Fruit fly (Drosophila melanogaster): ENCODE results near the gene CtsB.

Gene CtsB

DNA sequence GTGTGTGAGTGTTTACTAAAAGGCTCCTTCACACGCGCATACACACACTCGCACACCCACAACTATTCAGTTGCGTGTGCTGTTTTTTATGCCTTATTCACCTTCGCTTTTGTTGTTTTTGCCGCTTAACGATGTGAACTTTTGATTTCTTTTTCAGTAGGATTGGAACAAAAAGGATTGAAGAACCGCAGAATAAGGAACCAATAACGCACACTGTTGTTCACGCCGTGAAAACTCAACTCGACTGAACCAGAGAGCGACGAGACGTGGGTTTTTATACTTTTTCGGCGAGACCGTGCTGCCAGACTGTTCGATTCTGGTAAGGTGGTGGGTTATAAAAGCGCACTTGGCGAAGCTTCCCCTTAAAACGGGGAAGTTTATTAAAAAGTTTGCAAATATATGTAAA lies 26.8 kb downstream of the CtsB start, which contains the start of gene Pdcd4:
Gene Pdcd4 (minus strand): TSS at position 255 of the 406 bp plus-strand sequence.
- no peak for TF ChIP-seq lola (GFP tag; optimal IDR thresholded peaks at IDR 0.05)
- TF ChIP-seq Hnf4 (GFP tag; optimal IDR thresholded peaks at IDR 0.05): no peak
- TF ChIP-seq Rel (GFP tag; optimal IDR thresholded peaks at IDR 0.05): no peak
- peak; percentile 97 for TF ChIP-seq Rel (tag; optimal IDR thresholded peaks at IDR 0.05)
- no peak for TF ChIP-seq sage (GFP tag; optimal IDR thresholded peaks at IDR 0.05)
- TF ChIP-seq Dif (GFP tag; optimal IDR thresholded peaks at IDR 0.05; ENCODE audit: partially characterized antibody): peak; percentile 8
- TF ChIP-seq br (GFP tag; optimal IDR thresholded peaks at IDR 0.05): peak; percentile 31
- TF ChIP-seq dmrt93B (GFP tag; optimal IDR thresholded peaks at IDR 0.05): no peak
- TF ChIP-seq jim (GFP tag; optimal IDR thresholded peaks at IDR 0.05): no peak
- TF ChIP-seq dsf (GFP tag; optimal IDR thresholded peaks at IDR 0.05; ENCODE audit: borderline replicate concordance): no peak
- TF ChIP-seq CrebA (GFP tag; optimal IDR thresholded peaks at IDR 0.05; ENCODE audit: borderline replicate concordance): no peak
- no peak for TF ChIP-seq Abd-B (GFP tag; optimal IDR thresholded peaks at IDR 0.05)
- peak; percentile 11 for TF ChIP-seq h (GFP tag; optimal IDR thresholded peaks at IDR 0.05)
- TF ChIP-seq Jra (GFP tag; optimal IDR thresholded peaks at IDR 0.05): no peak
- TF ChIP-seq rgr (GFP tag; optimal IDR thresholded peaks at IDR 0.05): peak; percentile 15
- TF ChIP-seq Sp1 (GFP tag; optimal IDR thresholded peaks at IDR 0.05): peak; percentile 45
- no peak for TF ChIP-seq Dfd (GFP tag; optimal IDR thresholded peaks at IDR 0.05)
- TF ChIP-seq HLH106 (tag; optimal IDR thresholded peaks at IDR 0.05): no peak
- no peak for TF ChIP-seq pan (optimal IDR thresholded peaks at IDR 0.05)
- TF ChIP-seq foxo (GFP tag; optimal IDR thresholded peaks at IDR 0.05): no peak
- no peak for TF ChIP-seq CG9705 (GFP tag; optimal IDR thresholded peaks at IDR 0.05)
- TF ChIP-seq sv (GFP tag; optimal IDR thresholded peaks at IDR 0.05): no peak
- peak; percentile 10 for TF ChIP-seq fru (GFP tag; optimal IDR thresholded peaks at IDR 0.05)
- no peak for TF ChIP-seq usp (GFP tag; optimal IDR thresholded peaks at IDR 0.05)
- no peak for TF ChIP-seq woc (GFP tag; optimal IDR thresholded peaks at IDR 0.05)

DNA sequence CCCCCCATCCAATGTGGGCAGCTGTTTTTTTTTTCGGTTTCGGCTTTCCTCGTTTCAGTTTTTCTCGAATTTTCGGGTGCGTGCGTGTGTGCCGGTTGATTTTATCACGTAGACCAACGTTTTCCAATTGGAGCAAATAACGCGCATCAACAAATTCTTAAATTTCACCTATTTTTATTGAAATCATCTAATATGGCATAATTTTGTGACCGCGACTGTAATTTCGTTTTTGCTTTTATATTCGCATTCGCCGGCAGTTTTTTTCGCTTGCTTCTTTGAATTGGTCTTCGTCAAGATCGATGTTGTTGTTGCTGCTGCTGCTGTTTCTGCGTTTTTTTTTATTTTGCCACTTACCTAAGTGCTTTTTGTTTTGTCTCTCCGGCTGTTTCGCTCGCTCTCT lies 27.5 kb downstream of the CtsB start:
- TF ChIP-seq foxo (GFP tag; optimal IDR thresholded peaks at IDR 0.05): peak in 1 of 2 experiments; percentile 64
- TF ChIP-seq psq (GFP tag; optimal IDR thresholded peaks at IDR 0.05): peak; percentile 95
- peak; percentile 25 for TF ChIP-seq Rel (GFP tag; optimal IDR thresholded peaks at IDR 0.05)
- TF ChIP-seq Rel (tag; optimal IDR thresholded peaks at IDR 0.05): no peak
- peak; percentile 55 for TF ChIP-seq rgr (GFP tag; optimal IDR thresholded peaks at IDR 0.05)
- peak; percentile 46 for TF ChIP-seq ey (GFP tag; optimal IDR thresholded peaks at IDR 0.05)
- TF ChIP-seq GATAd (GFP tag; optimal IDR thresholded peaks at IDR 0.05): no peak
- TF ChIP-seq Hnf4 (GFP tag; optimal IDR thresholded peaks at IDR 0.05): peak; percentile 34
- TF ChIP-seq fru (GFP tag; optimal IDR thresholded peaks at IDR 0.05): peak; percentile 38
- peak; percentile 46 for TF ChIP-seq OdsH (GFP tag; optimal IDR thresholded peaks at IDR 0.05)
- TF ChIP-seq br (GFP tag; optimal IDR thresholded peaks at IDR 0.05): peak; percentile 38
- peak; percentile 3 for TF ChIP-seq CG32264 (GFP tag; optimal IDR thresholded peaks at IDR 0.05)
- TF ChIP-seq sage (GFP tag; optimal IDR thresholded peaks at IDR 0.05): peak; percentile 46
- no peak for TF ChIP-seq Vsx2 (GFP tag; optimal IDR thresholded peaks at IDR 0.05; ENCODE audit: partially characterized antibody)
- TF ChIP-seq Dif (GFP tag; optimal IDR thresholded peaks at IDR 0.05; ENCODE audit: partially characterized antibody): no peak
- TF ChIP-seq h (GFP tag; optimal IDR thresholded peaks at IDR 0.05): peak; percentile 66
- TF ChIP-seq usp (GFP tag; optimal IDR thresholded peaks at IDR 0.05): no peak
- TF ChIP-seq lola (GFP tag; optimal IDR thresholded peaks at IDR 0.05): no peak
- peak; percentile 49 for TF ChIP-seq Sp1 (GFP tag; optimal IDR thresholded peaks at IDR 0.05)
- TF ChIP-seq Abd-B (GFP tag; optimal IDR thresholded peaks at IDR 0.05): no peak
- peak; percentile 50 for TF ChIP-seq woc (GFP tag; optimal IDR thresholded peaks at IDR 0.05)
- TF ChIP-seq Mio (GFP tag; optimal IDR thresholded peaks at IDR 0.05): no peak

DNA sequence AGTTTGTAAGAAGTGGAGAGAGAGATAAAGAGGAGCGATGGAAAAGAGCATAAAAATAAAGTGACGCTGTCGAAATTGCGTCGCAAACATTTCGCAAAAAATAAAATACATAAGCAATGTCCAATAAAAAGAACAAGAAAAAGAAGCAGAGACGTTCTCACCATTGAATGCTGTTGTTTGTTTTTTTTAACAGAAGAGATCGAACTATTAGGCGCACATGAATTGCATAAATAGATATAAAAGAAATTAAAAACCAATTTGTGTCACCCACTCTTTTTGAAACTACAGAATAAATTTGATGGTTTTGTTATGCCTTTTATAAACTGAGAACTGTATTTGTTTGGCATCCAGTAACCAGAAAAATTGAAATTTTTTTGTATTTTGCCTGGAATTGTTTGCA lies 28.2 kb downstream of the CtsB start:
- no peak for TF ChIP-seq Hr83 (GFP tag; optimal IDR thresholded peaks at IDR 0.05; ENCODE audit: poor library complexity, severe bottlenecking)

DNA sequence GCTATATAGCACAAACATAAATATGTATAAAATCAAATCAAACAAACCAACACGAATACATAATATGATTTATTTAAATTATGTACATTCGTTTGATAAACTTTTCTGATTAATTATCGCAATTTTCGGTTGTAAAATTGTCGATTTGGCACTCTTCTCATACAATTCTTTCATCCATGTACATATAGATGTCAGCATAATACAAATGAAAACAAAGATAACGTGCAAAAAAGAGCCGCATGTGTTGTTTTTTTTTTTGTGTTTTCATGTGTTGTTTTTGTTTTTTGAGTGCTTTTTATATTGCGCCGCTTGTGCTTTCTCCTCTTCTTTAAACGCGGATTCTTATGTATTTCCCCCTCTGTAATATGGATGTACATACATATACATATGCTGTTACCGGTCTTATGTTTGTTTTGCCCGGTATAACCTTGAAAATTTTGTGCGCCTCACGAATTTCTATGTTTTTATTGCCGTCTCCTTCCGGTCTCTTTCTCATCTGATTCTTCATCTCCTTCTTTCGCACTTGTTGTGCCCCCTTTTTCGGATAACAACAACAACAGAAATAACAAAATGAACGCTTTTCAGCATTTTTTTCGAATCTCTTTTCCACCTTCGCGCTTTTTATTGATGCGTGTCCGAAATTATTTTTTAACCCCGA lies 28.7 kb downstream of the CtsB start:
- TF ChIP-seq Rel (GFP tag; optimal IDR thresholded peaks at IDR 0.05) (no peak), Rel (tag; optimal IDR thresholded peaks at IDR 0.05) (peak; percentile 78), CrebA (GFP tag; optimal IDR thresholded peaks at IDR 0.05; ENCODE audit: borderline replicate concordance) (peak; percentile 29), Mio (GFP tag; optimal IDR thresholded peaks at IDR 0.05) (no peak), psq (GFP tag; optimal IDR thresholded peaks at IDR 0.05) (peak; percentile 94)

All from whole organism, wandering third instar larva.